Fruit fly (Drosophila melanogaster) whole organism, embryonic: ENCODE data around the gene ppk11.
A peak's percentile ranks its signal among the peaks of the same experiment; 100 is the strongest.

Experiments used
- CG10147 ChIP-seq: fragments of 200-800 bp; sonication (Bioruptor generic); optimal IDR thresholded peaks from 2 replicates; lab custom pipeline; 2019; ENCODE audit warnings: missing biosample characterization, mild to moderate bottlenecking, missing genetic modification characterization, moderate library complexity
- CG10274 ChIP-seq: fragments of 200-800 bp; sonication (Bioruptor generic); optimal IDR thresholded peaks from 3 replicates; lab custom pipeline; 2017; ENCODE audit warnings: missing biosample characterization, mild to moderate bottlenecking, missing genetic modification characterization
- CG11456 ChIP-seq: fragments of 200-800 bp; sonication (Bioruptor generic); IDR thresholded peaks from 3 replicates; pipeline ENCODE4 v1.3.6; 2022; ENCODE audit warnings: missing biosample characterization, missing genetic modification characterization
- CG12391 ChIP-seq: fragments of 200-800 bp; sonication (Bioruptor generic); optimal IDR thresholded peaks from 3 replicates; lab custom pipeline; 2018; ENCODE audit warnings: missing biosample characterization, mild to moderate bottlenecking, missing genetic modification characterization, moderate library complexity
- CG13123 ChIP-seq: fragments of 200-800 bp; sonication (Bioruptor generic); optimal IDR thresholded peaks from 2 replicates; lab custom pipeline; 2016; ENCODE audit warnings: missing biosample characterization, missing genetic modification characterization
- CG1603 ChIP-seq: fragments of 200-800 bp; sonication (Bioruptor generic); optimal IDR thresholded peaks from 2 replicates; lab custom pipeline; 2019; ENCODE audit warnings: missing biosample characterization, mild to moderate bottlenecking, missing genetic modification characterization, moderate library complexity
- CG17361 ChIP-seq: fragments of 200-800 bp; sonication (Bioruptor generic); IDR thresholded peaks from 3 replicates; pipeline ENCODE4 v1.3.6; 2022; ENCODE audit warnings: missing biosample characterization, missing genetic modification characterization
- CG18619 ChIP-seq: fragments of 200-800 bp; sonication (Bioruptor generic); optimal IDR thresholded peaks from 3 replicates; lab custom pipeline; 2017; ENCODE audit warnings: missing biosample characterization, mild to moderate bottlenecking, missing genetic modification characterization
- CG18764 ChIP-seq: fragments of 200-800 bp; sonication (Bioruptor generic); optimal IDR thresholded peaks from 3 replicates; lab custom pipeline; 2016; ENCODE audit warnings: missing biosample characterization, missing genetic modification characterization
- CG2120 ChIP-seq: fragments of 200-800 bp; sonication (Bioruptor generic); optimal IDR thresholded peaks from 3 replicates; lab custom pipeline; 2016; ENCODE audit warnings: missing biosample characterization, missing genetic modification characterization
- CG2712 ChIP-seq: fragments of 200-800 bp; optimal IDR thresholded peaks from 3 replicates; lab custom pipeline; 2019; ENCODE audit warnings: missing biosample characterization, mild to moderate bottlenecking, missing genetic modification characterization, moderate library complexity
- CG3838 ChIP-seq: fragments of 200-800 bp; sonication (Bioruptor generic); optimal IDR thresholded peaks from 3 replicates; lab custom pipeline; 2016; ENCODE audit warnings: missing biosample characterization, missing genetic modification characterization
- CG3995 ChIP-seq: fragments of 200-800 bp; sonication (Bioruptor generic); optimal IDR thresholded peaks from 3 replicates; lab custom pipeline; 2016; ENCODE audit warnings: missing biosample characterization, missing genetic modification characterization
- CG4360 ChIP-seq: fragments of 200-800 bp; sonication (Bioruptor generic); IDR thresholded peaks from 2 replicates; pipeline ENCODE4 v1.3.6; 2022; ENCODE audit warnings: missing biosample characterization, missing genetic modification characterization
- CG6654 ChIP-seq: fragments of 200-800 bp; sonication (Bioruptor generic); optimal IDR thresholded peaks from 2 replicates; lab custom pipeline; 2017; ENCODE audit warnings: missing biosample characterization, mild to moderate bottlenecking, missing genetic modification characterization
- CG8478 ChIP-seq: fragments of >200 bp; optimal IDR thresholded peaks from 2 replicates; lab custom pipeline; 2018
- CG9609 ChIP-seq: fragments of 200-800 bp; sonication (Bioruptor generic); optimal IDR thresholded peaks from 3 replicates; lab custom pipeline; 2016; ENCODE audit warnings: missing biosample characterization, missing genetic modification characterization
- CkIIα-i1 ChIP-seq: fragments of 200-800 bp; sonication (Bioruptor generic); IDR thresholded peaks from 2 replicates; pipeline ENCODE4 v1.3.6; 2022; ENCODE audit warnings: missing biosample characterization, missing genetic modification characterization
- Doc3 ChIP-seq: fragments of 200-800 bp; sonication (Bioruptor generic); IDR thresholded peaks from 3 replicates; pipeline ENCODE4 v1.3.6; 2022; ENCODE audit warnings: missing biosample characterization, missing genetic modification characterization; ENCODE audit not compliant: partially characterized antibody
- Eip74EF ChIP-seq, 2 experiments: fragments of 200-800 bp in 1 of 2; fragments of >200 bp in 1 of 2; sonication (Bioruptor generic) in 1 of 2; optimal IDR thresholded peaks; 2 replicates each; lab custom pipeline; 2017 to 2019; ENCODE audit warnings: missing biosample characterization in 2 of 2, missing genetic modification characterization in 2 of 2, mild to moderate bottlenecking in 1 of 2, moderate library complexity in 1 of 2
- Ets65A ChIP-seq: fragments of 200-800 bp; sonication (Bioruptor generic); peaks from one replicate; lab custom pipeline; 2016; ENCODE audit warnings: missing biosample characterization, missing genetic modification characterization
- Fer3 ChIP-seq: fragments of 200-800 bp; sonication (Bioruptor generic); optimal IDR thresholded peaks from 2 replicates; lab custom pipeline; 2018; ENCODE audit warnings: missing biosample characterization, mild to moderate bottlenecking, missing genetic modification characterization, moderate library complexity
- H15 ChIP-seq: fragments of 200-800 bp; sonication (Bioruptor generic); IDR thresholded peaks from 3 replicates; pipeline ENCODE4 v1.3.6; 2022; ENCODE audit warnings: missing biosample characterization, missing genetic modification characterization
- HLH4C ChIP-seq: fragments of 200-800 bp; sonication (Bioruptor generic); IDR thresholded peaks from 3 replicates; pipeline ENCODE4 v1.3.6; 2022; ENCODE audit warnings: missing biosample characterization, missing genetic modification characterization; ENCODE audit not compliant: partially characterized antibody
- MESR4 ChIP-seq: fragments of 200-800 bp; sonication (Bioruptor generic); optimal IDR thresholded peaks from 2 replicates; lab custom pipeline; 2018; ENCODE audit warnings: missing biosample characterization, mild to moderate bottlenecking, missing genetic modification characterization, moderate library complexity
- Med ChIP-seq: fragments of 200-800 bp; sonication (Bioruptor generic); peaks from one replicate; lab custom pipeline; 2016; ENCODE audit warnings: missing biosample characterization, missing genetic modification characterization, mild to moderate bottlenecking, inconsistent platforms, moderate library complexity
- ap ChIP-seq: fragments of 200-800 bp; sonication (Bioruptor generic); IDR thresholded peaks from 2 replicates; pipeline ENCODE4 v1.3.6; 2022; ENCODE audit warnings: missing biosample characterization, missing genetic modification characterization
- ash1 ChIP-seq: fragments of 200-800 bp; sonication (Bioruptor generic); optimal IDR thresholded peaks from 2 replicates; lab custom pipeline; 2018; ENCODE audit warnings: missing biosample characterization, mild to moderate bottlenecking, missing genetic modification characterization
- dpn ChIP-seq, 2 experiments: fragments of 200-800 bp; sonication (Bioruptor generic); optimal IDR thresholded peaks; 3 replicates each; lab custom pipeline; 2016; ENCODE audit warnings: missing biosample characterization in 2 of 2, missing genetic modification characterization in 2 of 2
- lbe ChIP-seq: fragments of 200-800 bp; sonication (Bioruptor generic); optimal IDR thresholded peaks from 2 replicates; lab custom pipeline; 2016; ENCODE audit warnings: missing biosample characterization, mild to moderate bottlenecking, missing genetic modification characterization
- onecut ChIP-seq: fragments of 200-800 bp; sonication (Bioruptor generic); IDR thresholded peaks from 2 replicates; pipeline ENCODE4 v1.3.6; 2022; ENCODE audit warnings: missing biosample characterization, missing genetic modification characterization
- otp ChIP-seq: fragments of 200-800 bp; sonication (Bioruptor generic); IDR thresholded peaks from 3 replicates; pipeline ENCODE4, ENCODE4 v1.3.6; 2022; ENCODE audit warnings: missing biosample characterization, missing genetic modification characterization
- phol ChIP-seq: fragments of 200-800 bp; sonication (Bioruptor generic); optimal IDR thresholded peaks from 3 replicates; lab custom pipeline; 2018; ENCODE audit warnings: missing biosample characterization, mild to moderate bottlenecking, missing genetic modification characterization, moderate library complexity
- pnt ChIP-seq: fragments of 200-800 bp; sonication (Bioruptor generic); optimal IDR thresholded peaks from 3 replicates; lab custom pipeline; 2016; ENCODE audit warnings: missing biosample characterization, missing genetic modification characterization
- sens ChIP-seq: fragments of 200-800 bp; sonication (Bioruptor generic); peaks from one replicate; lab custom pipeline; 2016; ENCODE audit warnings: missing biosample characterization, missing genetic modification characterization
- stwl ChIP-seq: fragments of 200-800 bp; sonication (Bioruptor generic); optimal IDR thresholded peaks from 3 replicates; lab custom pipeline; 2018; ENCODE audit warnings: missing biosample characterization, mild to moderate bottlenecking, missing genetic modification characterization, moderate library complexity
- tio ChIP-seq: fragments of 200-800 bp; sonication (Bioruptor generic); optimal IDR thresholded peaks from 2 replicates; lab custom pipeline; 2017; ENCODE audit warnings: missing biosample characterization, missing genetic modification characterization, inconsistent platforms
- ttk ChIP-seq: fragments of 200-800 bp; sonication (Bioruptor generic); IDR thresholded peaks from 2 replicates; pipeline ENCODE4 v2.1.2; 2022; ENCODE audit warnings: missing biosample characterization, missing genetic modification characterization
- vnd ChIP-seq: fragments of 200-800 bp; sonication (Bioruptor generic); IDR thresholded peaks from 3 replicates; pipeline ENCODE4 v1.3.6; 2022; ENCODE audit warnings: missing biosample characterization, missing genetic modification characterization; ENCODE audit not compliant: partially characterized antibody

ppk11 gene

DNA sequence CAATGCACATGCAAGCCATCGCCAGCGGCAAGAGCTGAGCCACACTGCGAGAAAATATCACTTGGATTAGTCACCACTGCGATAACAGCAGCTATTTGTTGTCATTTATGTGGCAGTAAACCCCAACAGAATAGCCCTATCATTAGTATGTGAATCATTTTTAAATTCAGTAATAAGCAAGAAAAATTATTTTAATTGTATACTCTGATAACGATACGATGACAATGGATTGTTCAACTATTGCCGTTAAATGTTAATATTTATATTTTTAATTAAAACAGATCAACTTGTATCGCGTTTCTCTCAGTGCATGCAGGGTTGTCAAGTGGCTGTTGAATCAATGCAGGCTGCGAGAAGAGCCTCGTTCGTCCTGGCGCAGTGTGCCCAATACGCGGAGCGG lies 37.0 kb downstream of the ppk11 start (continued):
- TF ChIP-seq CG1603 (tag; lab: Kevin White, UChicago) (peak; percentile 23), Eip74EF (GFP tag; optimal IDR thresholded peaks at IDR 0.05; lab: Kevin White, UChicago) (no peak), ap (GFP tag; lab: Robert Waterston, UW) (no peak), CG17361 (GFP tag; lab: Robert Waterston, UW) (no peak), CG8478 (lab: Kevin White, UChicago) (no peak), sens (GFP tag; lab: Kevin White, UChicago) (peak; percentile 75), CG18764 (GFP tag; lab: Kevin White, UChicago) (no peak), Doc3 (GFP tag; lab: Robert Waterston, UW) (no peak), CG4360 (GFP tag; lab: Robert Waterston, UW) (no peak), tio (peak; percentile 18), Med (GFP tag; lab: Kevin White, UChicago) (peak; percentile 13), CG13123 (GFP tag; lab: Kevin White, UChicago) (no peak), CG11456 (GFP tag; lab: Robert Waterston, UW) (no peak), CG12391 (tag; lab: Kevin White, UChicago) (peak; percentile 3), CG18619 (GFP tag; lab: Kevin White, UChicago) (peak; percentile 9), onecut (0 out of 2 replicates have a peak, but pooled peaks have one; percentile 11), vnd (no peak), ttk (GFP tag; lab: Robert Waterston, UW) (peak; percentile 31; the same call in 1 of the 2 replicates), phol (tag; lab: Kevin White, UChicago) (peak; percentile 34), Fer3 (tag; lab: Kevin White, UChicago) (no peak), CkIIα-i1 (no peak), ash1 (GFP tag; lab: Kevin White, UChicago) (no peak), CG2712 (tag; lab: Kevin White, UChicago) (peak; percentile 18), CG9609 (GFP tag; lab: Kevin White, UChicago) (no peak), pnt (GFP tag; lab: Kevin White, UChicago) (no peak), CG2120 (GFP tag; lab: Kevin White, UChicago) (peak; percentile 2), MESR4 (no peak), dpn (GFP tag; optimal IDR thresholded peaks at IDR 0.05; lab: Kevin White, UChicago) (no peak), CG10274 (no peak)

DNA sequence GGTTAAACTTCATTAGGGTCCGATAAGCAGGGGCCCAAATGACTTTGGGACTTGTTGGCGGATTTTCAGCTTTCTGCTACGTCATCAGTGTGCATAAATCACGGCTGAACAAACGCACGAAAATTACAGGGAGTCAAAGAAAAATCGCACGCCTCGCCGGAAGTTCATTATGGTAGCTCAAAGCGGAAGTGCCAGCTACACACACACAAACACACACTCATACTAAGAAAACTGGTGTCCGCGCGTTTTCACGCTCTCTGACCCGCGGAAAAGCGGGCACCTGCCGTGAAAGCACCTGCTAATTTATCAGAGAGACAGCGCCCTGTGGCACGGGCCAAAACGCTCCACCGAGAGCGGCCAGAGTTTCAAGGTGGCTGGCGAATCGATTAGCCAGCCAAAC lies 37.5 kb downstream of the ppk11 start:
- peak; percentile 70 for TF ChIP-seq Ets65A (GFP tag; lab: Kevin White, UChicago)
- no peak for TF ChIP-seq CG3838 (GFP tag; lab: Kevin White, UChicago)
- peak; percentile 21; the same call in 1 of the 3 replicates for TF ChIP-seq H15 (GFP tag; lab: Robert Waterston, UW)
- TF ChIP-seq otp (GFP tag; lab: Robert Waterston, UW): no peak
- TF ChIP-seq HLH4C: no peak
- TF ChIP-seq CG12391 (tag; lab: Kevin White, UChicago): no peak
- no peak for TF ChIP-seq stwl (tag; lab: Kevin White, UChicago)
- no peak for TF ChIP-seq CG3995 (GFP tag; lab: Kevin White, UChicago)
- TF ChIP-seq Med (GFP tag; lab: Kevin White, UChicago): peak; percentile 45
- TF ChIP-seq lbe (GFP tag; lab: Kevin White, UChicago): no peak
- TF ChIP-seq CG6654 (GFP tag; lab: Kevin White, UChicago): no peak
- no peak for TF ChIP-seq CG10147 (GFP tag; lab: Kevin White, UChicago)
- TF ChIP-seq, all 482 proteins: peak for 3
